Worm (Caenorhabditis elegans): ENCODE measurements around the gene C07B5.2.

- TF ChIP-seq mdl-1 (tag; optimal IDR thresholded peaks at IDR 0.05) (no peak), nhr-237 (tag; optimal IDR thresholded peaks at IDR 0.05) (no peak), nhr-28 (tag; optimal IDR thresholded peaks at IDR 0.05) (no peak), snpc-4 (tag; optimal IDR thresholded peaks at IDR 0.05) (no peak), ztf-4 (tag; optimal IDR thresholded peaks at IDR 0.05) (no peak), elt-2 (tag; optimal IDR thresholded peaks at IDR 0.05) (no peak), pha-4 (tag; optimal IDR thresholded peaks at IDR 0.05) (no peak), nhr-76 (tag; optimal IDR thresholded peaks at IDR 0.05) (no peak), elt-3 (tag; optimal IDR thresholded peaks at IDR 0.05) (no peak), ceh-28 (tag; optimal IDR thresholded peaks at IDR 0.05) (no peak)
Observed at ce11 chrX:9543352-9543751, 26.3 kb upstream of the C07B5.2 start, which contains the start of gene F49E2.5.
